Worm (Caenorhabditis elegans) whole organism, late embryonic: Measurements from ENCODE around the gene Y54G2A.38.

Experiments
- F13H6.1 ChIP-seq: sonication (generic microtip); optimal IDR thresholded peaks from 2 replicates; lab custom pipeline; 2016; ENCODE audit warnings: missing genetic modification characterization, missing compliant biosample characterization
- K02D7.2 ChIP-seq: sonication (generic microtip); optimal IDR thresholded peaks from 2 replicates; lab custom pipeline; 2017; ENCODE audit warnings: mild to moderate bottlenecking, missing genetic modification characterization, missing compliant biosample characterization
- T23F11.4 ChIP-seq: fragments of 200-800 bp; sonication (Bioruptor generic); optimal IDR thresholded peaks from 2 replicates; lab custom pipeline; 2018; ENCODE audit warnings: mild to moderate bottlenecking, missing genetic modification characterization, missing compliant biosample characterization
- Y22D7AL.16 ChIP-seq: sonication (generic microtip); optimal IDR thresholded peaks from 2 replicates; lab custom pipeline; 2016; ENCODE audit warnings: missing genetic modification characterization, missing compliant biosample characterization
- ceh-18 ChIP-seq: sonication (generic microtip); optimal IDR thresholded peaks from 2 replicates; lab custom pipeline; 2016; ENCODE audit warnings: missing genetic modification characterization, missing compliant biosample characterization
- ceh-19 ChIP-seq: fragments of 200-800 bp; sonication (Bioruptor generic); optimal IDR thresholded peaks from 2 replicates; lab custom pipeline; 2018; ENCODE audit warnings: mild to moderate bottlenecking, missing genetic modification characterization, missing compliant biosample characterization
- ceh-2 ChIP-seq: sonication (generic microtip); optimal IDR thresholded peaks from 2 replicates; lab custom pipeline; 2016; ENCODE audit warnings: missing genotype, missing genetic modification characterization, missing compliant biosample characterization
- ceh-22 ChIP-seq: sonication (generic microtip); optimal IDR thresholded peaks from 2 replicates; lab custom pipeline; 2017; ENCODE audit warnings: missing biosample characterization, missing genetic modification characterization
- ceh-30 ChIP-seq: fragments of 150-350 bp; optimal IDR thresholded peaks from 2 replicates; lab custom pipeline; 2014; ENCODE audit warnings: missing biosample characterization, missing genetic modification characterization
- ceh-31 ChIP-seq: sonication (generic microtip); optimal IDR thresholded peaks from 2 replicates; lab custom pipeline; 2016; ENCODE audit warnings: missing genetic modification characterization, missing compliant biosample characterization
- ceh-34 ChIP-seq: sonication (generic microtip); optimal IDR thresholded peaks from 2 replicates; lab custom pipeline; 2016; ENCODE audit warnings: mild to moderate bottlenecking, missing genetic modification characterization, missing compliant biosample characterization
- ceh-48 ChIP-seq: sonication (generic microtip); optimal IDR thresholded peaks from 2 replicates; lab custom pipeline; 2016; ENCODE audit warnings: missing genetic modification characterization, inconsistent platforms, missing compliant biosample characterization
- ceh-9 ChIP-seq: sonication (generic microtip); optimal IDR thresholded peaks from 2 replicates; lab custom pipeline; 2016; ENCODE audit warnings: mild to moderate bottlenecking, missing genetic modification characterization, inconsistent platforms, missing compliant biosample characterization
- dve-1 ChIP-seq: sonication (generic microtip); optimal IDR thresholded peaks from 2 replicates; lab custom pipeline; 2017; ENCODE audit warnings: antibody characterized with exemption, mild to moderate bottlenecking, missing genetic modification characterization, missing compliant biosample characterization
- elt-2 ChIP-seq: sonication (generic microtip); optimal IDR thresholded peaks from 2 replicates; lab custom pipeline; 2016; ENCODE audit warnings: missing genetic modification reagents, missing genetic modification characterization, missing compliant biosample characterization
- ets-4 ChIP-seq: sonication (generic microtip); optimal IDR thresholded peaks from 2 replicates; lab custom pipeline; 2016; ENCODE audit warnings: missing genetic modification characterization, missing compliant biosample characterization
- fkh-10 ChIP-seq: fragments of 150-350 bp; optimal IDR thresholded peaks from 2 replicates; lab custom pipeline; 2014; ENCODE audit warnings: missing biosample characterization, missing genetic modification reagents, missing genetic modification characterization
- hlh-15 ChIP-seq: sonication (generic microtip); optimal IDR thresholded peaks from 2 replicates; lab custom pipeline; 2016; ENCODE audit warnings: missing genetic modification characterization, missing compliant biosample characterization
- hlh-30 ChIP-seq: sonication (generic microtip); optimal IDR thresholded peaks from 2 replicates; lab custom pipeline; 2017; ENCODE audit warnings: antibody characterized with exemption, missing genetic modification characterization, missing compliant biosample characterization; ENCODE audit not compliant: insufficient read depth
- hlh-6 ChIP-seq: sonication (generic microtip); optimal IDR thresholded peaks from 2 replicates; lab custom pipeline; 2016; ENCODE audit warnings: missing genotype, missing genetic modification characterization, missing compliant biosample characterization
- hlh-8 ChIP-seq: sonication (generic microtip); optimal IDR thresholded peaks from 2 replicates; lab custom pipeline; 2016; ENCODE audit warnings: missing genotype, missing genetic modification characterization, missing compliant biosample characterization
- mec-3 ChIP-seq: sonication (generic microtip); optimal IDR thresholded peaks from 2 replicates; lab custom pipeline; 2016; ENCODE audit warnings: borderline replicate concordance, missing genetic modification characterization, missing compliant biosample characterization
- nfya-1 ChIP-seq: sonication (generic microtip); optimal IDR thresholded peaks from 2 replicates; lab custom pipeline; 2017; ENCODE audit warnings: missing genetic modification characterization, mild to moderate bottlenecking, missing compliant biosample characterization, antibody characterized with exemption, moderate library complexity
- nhr-232 ChIP-seq: sonication (generic microtip); optimal IDR thresholded peaks from 2 replicates; lab custom pipeline; 2016; ENCODE audit warnings: missing genetic modification characterization, missing compliant biosample characterization
- odd-2 ChIP-seq: sonication (generic microtip); optimal IDR thresholded peaks from 2 replicates; lab custom pipeline; 2017; ENCODE audit warnings: antibody characterized with exemption, mild to moderate bottlenecking, missing genetic modification characterization, missing compliant biosample characterization
- pag-3 ChIP-seq: sonication (generic microtip); optimal IDR thresholded peaks from 2 replicates; lab custom pipeline; 2016; ENCODE audit warnings: missing compliant biosample characterization, missing genetic modification characterization, borderline replicate concordance
- pax-1 ChIP-seq: fragments of 150-350 bp; optimal IDR thresholded peaks from 2 replicates; lab custom pipeline; 2014; ENCODE audit warnings: missing biosample characterization, missing genetic modification characterization
- pha-4 ChIP-seq: fragments of 150-350 bp; optimal IDR thresholded peaks from 2 replicates; lab custom pipeline; 2018; ENCODE audit warnings: missing biosample characterization, missing genetic modification reagents, missing genetic modification characterization
- rnt-1 ChIP-seq: sonication (generic microtip); optimal IDR thresholded peaks from 2 replicates; lab custom pipeline; 2016; ENCODE audit warnings: missing genetic modification characterization, missing compliant biosample characterization
- sox-2 ChIP-seq: fragments of 200-800 bp; sonication (Bioruptor generic); IDR thresholded peaks from 2 replicates; pipeline ENCODE4 v1.3.6; 2022; ENCODE audit warnings: missing genetic modification reagents, missing genetic modification characterization, missing compliant biosample characterization
- sox-4 ChIP-seq: sonication (generic microtip); optimal IDR thresholded peaks from 2 replicates; lab custom pipeline; 2017; ENCODE audit warnings: mild to moderate bottlenecking, missing genetic modification characterization, inconsistent platforms, missing compliant biosample characterization
- syd-9 ChIP-seq: sonication (generic microtip); optimal IDR thresholded peaks from 2 replicates; lab custom pipeline; 2016; ENCODE audit warnings: mild to moderate bottlenecking, missing genetic modification characterization, moderate library complexity, missing compliant biosample characterization
- tbx-2 ChIP-seq: sonication (generic microtip); optimal IDR thresholded peaks from 2 replicates; lab custom pipeline; 2016; ENCODE audit warnings: missing genetic modification characterization, missing compliant biosample characterization
- unc-3 ChIP-seq, 2 experiments: fragments of 200-800 bp in 1 of 2; sonication (Bioruptor generic) in 1 of 2; sonication (generic microtip) in 1 of 2; conservative IDR thresholded peaks in 1 of 2; optimal IDR thresholded peaks in 1 of 2; 2 replicates each; pipeline versions ENCODE4 v1.3.6 to Lab custom; 2016 to 2022; ENCODE audit warnings: missing compliant biosample characterization in 2 of 2, missing genetic modification characterization in 2 of 2, missing genetic modification reagents in 1 of 2
- unc-55 ChIP-seq: sonication (generic microtip); optimal IDR thresholded peaks from 2 replicates; lab custom pipeline; 2017; ENCODE audit warnings: missing biosample characterization, missing genetic modification reagents, missing genetic modification characterization
- unc-86 ChIP-seq: sonication (generic microtip); optimal IDR thresholded peaks from 2 replicates; lab custom pipeline; 2016; ENCODE audit warnings: missing genetic modification characterization, missing compliant biosample characterization
- ztf-16 ChIP-seq: sonication (generic microtip); optimal IDR thresholded peaks from 2 replicates; lab custom pipeline; 2017; ENCODE audit warnings: missing genetic modification characterization, missing compliant biosample characterization

Gene Y54G2A.38

ce11 chrIV:2773382-2773979, 14.2 kb downstream of the Y54G2A.38 start:
- TF ChIP-seq hlh-30 (tag; lab: Kevin White, UChicago) (peak; percentile 69), odd-2 (tag; lab: Kevin White, UChicago) (no peak)

- TF ChIP-seq T23F11.4 (no peak), ceh-34 (no peak), pax-1 (tag; lab: Kevin White, UChicago) (no peak), tbx-2 (tag; lab: Kevin White, UChicago) (no peak), nhr-232 (tag; lab: Kevin White, UChicago) (no peak), hlh-30 (tag; lab: Kevin White, UChicago) (peak; percentile 91), elt-2 (tag; lab: Kevin White, UChicago) (no peak), K02D7.2 (tag; lab: Kevin White, UChicago) (no peak), Y22D7AL.16 (no peak), pag-3 (tag; lab: Kevin White, UChicago) (no peak), F13H6.1 (tag; lab: Kevin White, UChicago) (peak; percentile 13), dve-1 (no peak), ceh-22 (tag; lab: Kevin White, UChicago) (no peak), ets-4 (tag; lab: Kevin White, UChicago) (peak; percentile 12), ceh-19 (peak; percentile 35), ceh-48 (no peak), sox-2 (no peak), unc-3 (GFP tag; conservative IDR thresholded peaks at IDR 0.05; lab: Robert Waterston, UW) (no peak), unc-3 (tag; optimal IDR thresholded peaks at IDR 0.05; lab: Kevin White, UChicago) (no peak), odd-2 (tag; lab: Kevin White, UChicago) (no peak), unc-86 (tag; lab: Kevin White, UChicago) (no peak), pha-4 (no peak), syd-9 (tag; lab: Kevin White, UChicago) (no peak), ceh-2 (tag; lab: Kevin White, UChicago) (no peak), hlh-6 (no peak), ceh-9 (tag; lab: Kevin White, UChicago) (no peak), ceh-31 (tag; lab: Kevin White, UChicago) (peak; percentile 60), ceh-18 (peak; percentile 62), unc-55 (no peak), nfya-1 (peak; percentile 30), fkh-10 (no peak), ceh-30 (tag; lab: Kevin White, UChicago) (no peak), ztf-16 (no peak)
Observed at ce11 chrIV:2774500-2774899, 15.2 kb downstream of the Y54G2A.38 start.

- TF ChIP-seq nfya-1 (peak; percentile 31), hlh-8 (peak; percentile 2), hlh-30 (tag; lab: Kevin White, UChicago) (peak; percentile 72), tbx-2 (tag; lab: Kevin White, UChicago) (peak; percentile 2), sox-4 (tag; lab: Kevin White, UChicago) (peak; percentile 14), unc-55 (peak; percentile 6), ceh-18 (peak; percentile 57), ceh-19 (peak; percentile 32), rnt-1 (peak; percentile 61), T23F11.4 (no peak), hlh-15 (tag; lab: Kevin White, UChicago) (no peak), mec-3 (tag; lab: Kevin White, UChicago) (no peak), ceh-31 (tag; lab: Kevin White, UChicago) (peak; percentile 58), ceh-34 (peak; percentile 33)
Observed at ce11 chrIV:2775992-2776630, 16.8 kb downstream of the Y54G2A.38 start.
